Fruit fly (Drosophila melanogaster) whole organism, wandering third instar larva: ENCODE measurements around the gene Cerk.

ENCODE experiments used
- GATAd ChIP-seq: sonication (Bioruptor generic); optimal IDR thresholded peaks from 2 replicates; lab custom pipeline; 2016; ENCODE audit warnings: missing biosample characterization, missing genetic modification characterization
- Myc ChIP-seq: fragments of >200 bp; optimal IDR thresholded peaks from 2 replicates; lab custom pipeline; 2017
- br ChIP-seq: fragments of 200-800 bp; sonication (Bioruptor generic); optimal IDR thresholded peaks from 2 replicates; lab custom pipeline; 2016; ENCODE audit warnings: missing biosample characterization, missing genetic modification characterization
- dl ChIP-seq, 2 experiments: fragments of 175-275, 200-275 bp in 1 of 2; fragments of 200-275 bp in 1 of 2; sonication (Bioruptor generic); optimal IDR thresholded peaks; lab custom pipeline; 2018; ENCODE audit warnings: mild to moderate bottlenecking in 2 of 2, missing biosample characterization in 2 of 2, missing genetic modification characterization in 2 of 2, moderate library complexity in 2 of 2; ENCODE audit not compliant: partially characterized antibody in 2 of 2, insufficient read depth in 1 of 2
- dsf ChIP-seq: sonication (Bioruptor generic); optimal IDR thresholded peaks from 2 replicates; lab custom pipeline; 2016; ENCODE audit warnings: missing biosample characterization, missing genetic modification characterization, borderline replicate concordance
- h ChIP-seq: fragments of 200-800 bp; sonication (Bioruptor generic); optimal IDR thresholded peaks from 3 replicates; lab custom pipeline; 2016; ENCODE audit warnings: missing biosample characterization, mild to moderate bottlenecking, missing genetic modification characterization
- jim ChIP-seq: fragments of 175-275, 200-325 bp; sonication (Bioruptor generic); optimal IDR thresholded peaks from 2 replicates; lab custom pipeline; 2016; ENCODE audit warnings: missing biosample characterization, mild to moderate bottlenecking, missing genetic modification characterization
- pan ChIP-seq: fragments of >200 bp; optimal IDR thresholded peaks from 2 replicates; lab custom pipeline; 2017
- psq ChIP-seq: fragments of 200-800 bp; sonication (Bioruptor generic); optimal IDR thresholded peaks from 3 replicates; lab custom pipeline; 2017; ENCODE audit warnings: missing biosample characterization, mild to moderate bottlenecking, missing genetic modification characterization, moderate library complexity
- sage ChIP-seq: fragments of 200-800 bp; sonication (Bioruptor generic); optimal IDR thresholded peaks from 2 replicates; lab custom pipeline; 2016; ENCODE audit warnings: missing biosample characterization, mild to moderate bottlenecking, missing genetic modification characterization
- usp ChIP-seq: fragments of >200 bp; optimal IDR thresholded peaks from 2 replicates; lab custom pipeline; 2017; ENCODE audit warnings: missing biosample characterization, missing genetic modification characterization

DNA sequence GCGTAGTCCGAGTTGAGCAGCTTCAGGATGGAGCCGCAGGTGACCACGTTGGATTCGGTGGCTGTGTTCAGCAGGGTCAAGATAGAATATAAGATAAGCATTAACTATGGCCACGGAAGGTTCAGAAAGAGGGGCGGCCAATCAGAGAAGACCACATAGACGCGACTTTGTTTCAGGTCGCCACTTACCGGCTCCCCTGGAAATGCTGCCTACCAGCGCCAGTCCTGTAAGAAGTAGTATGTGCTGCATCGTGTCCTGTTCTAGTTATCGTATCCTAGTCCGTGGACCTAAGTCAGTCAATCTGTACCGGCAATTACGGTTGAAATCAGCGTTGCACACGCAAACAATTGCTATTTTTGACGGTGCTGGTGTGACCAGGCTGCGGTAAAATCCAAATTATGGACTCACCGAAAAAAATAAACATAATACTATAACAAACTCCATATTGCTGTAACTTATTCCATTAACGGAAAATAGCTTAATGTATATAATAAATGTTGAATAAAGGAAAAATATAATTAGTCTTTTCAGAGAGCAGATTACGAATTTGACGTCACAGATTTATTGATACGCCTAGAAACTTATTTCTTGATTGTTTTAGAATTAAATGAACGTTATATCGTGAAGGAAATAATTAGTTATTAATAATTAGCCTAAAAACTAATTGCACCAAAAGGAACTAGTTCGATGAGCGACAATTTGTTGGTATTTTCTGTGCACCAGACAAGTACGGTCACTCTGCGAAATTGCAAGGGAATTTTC is 13.6 kb downstream of the Cerk start, which contains the start of the genes CG11999 and CG1161:
- TF ChIP-seq pan (lab: Kevin White, UChicago): no peak
- no peak for TF ChIP-seq jim (GFP tag; lab: Kevin White, UChicago)
- TF ChIP-seq GATAd (GFP tag; lab: Kevin White, UChicago): no peak
- TF ChIP-seq dsf (GFP tag; lab: Kevin White, UChicago): no peak
- no peak for TF ChIP-seq usp (GFP tag; lab: Kevin White, UChicago)
- no peak for TF ChIP-seq sage (GFP tag; lab: Kevin White, UChicago)
- no peak for TF ChIP-seq psq (GFP tag; lab: Kevin White, UChicago)
- TF ChIP-seq h (GFP tag; lab: Kevin White, UChicago): peak; percentile 6
- TF ChIP-seq br (GFP tag; lab: Kevin White, UChicago): no peak
- TF ChIP-seq Myc (lab: Kevin White, UChicago): no peak
- TF ChIP-seq dl (GFP tag; optimal IDR thresholded peaks at IDR 0.05; lab: Kevin White, UChicago; ENCODE audit: insufficient read depth in 1 of 2, partially characterized antibody in 2 of 2): no peak
